Worm (Caenorhabditis elegans) whole organism, young adult: ENCODE measurements around the gene ctr-9.
"Not testable (repeated sequence)": the region's sequence is repeated elsewhere in the genome, so short reads cannot be mapped to it uniquely, and the experiment has no call there.

Experiments used
- F33H1.4 ChIP-seq: fragments of 200-800 bp; sonication (Bioruptor generic); IDR thresholded peaks from 2 replicates; pipeline ENCODE4 v1.3.6; 2022; ENCODE audit warnings: missing genetic modification reagents, missing genetic modification characterization, missing compliant biosample characterization
- F39B2.1 ChIP-seq: fragments of 200-800 bp; sonication (Bioruptor generic); IDR thresholded peaks from 2 replicates; pipeline ENCODE4 v1.3.6; 2022; ENCODE audit warnings: missing genetic modification reagents, missing genetic modification characterization, missing compliant biosample characterization
- F49E8.2 ChIP-seq: sonication (generic microtip); optimal IDR thresholded peaks from 3 replicates; lab custom pipeline; 2017; ENCODE audit warnings: missing genetic modification characterization, mild to moderate bottlenecking, missing compliant biosample characterization, antibody characterized with exemption, moderate library complexity; ENCODE audit not compliant: insufficient read depth
- F57C9.4 ChIP-seq: sonication (generic microtip); optimal IDR thresholded peaks from 2 replicates; lab custom pipeline; 2017; ENCODE audit warnings: mild to moderate bottlenecking, missing genetic modification characterization, missing compliant biosample characterization
- K11D2.4 ChIP-seq: fragments of 200-800 bp; sonication (Bioruptor generic); IDR thresholded peaks from 2 replicates; pipeline ENCODE4 v1.3.6; 2022; ENCODE audit warnings: missing genetic modification reagents, missing genetic modification characterization, missing compliant biosample characterization
- K12H6.12 ChIP-seq: fragments of 200-800 bp; sonication (Bioruptor generic); optimal IDR thresholded peaks from 2 replicates; lab custom pipeline; 2018; ENCODE audit warnings: mild to moderate bottlenecking, missing genetic modification characterization, missing compliant biosample characterization
- attf-3 ChIP-seq: fragments of 200-800 bp; sonication (Bioruptor generic); conservative IDR thresholded peaks from 2 replicates; pipeline ENCODE4 v1.3.6; 2022; ENCODE audit warnings: missing genetic modification reagents, missing genetic modification characterization, missing compliant biosample characterization
- attf-5 ChIP-seq: fragments of 200-800 bp; sonication (Bioruptor generic); optimal IDR thresholded peaks from 2 replicates; lab custom pipeline; 2018; ENCODE audit warnings: mild to moderate bottlenecking, missing genetic modification characterization, missing compliant biosample characterization
- ccch-3 ChIP-seq: fragments of 200-800 bp; sonication (Bioruptor generic); optimal IDR thresholded peaks from 2 replicates; lab custom pipeline; 2018; ENCODE audit warnings: mild to moderate bottlenecking, missing genetic modification characterization, missing compliant biosample characterization
- cebp-1 ChIP-seq, 2 experiments: fragments of 200-800 bp in 1 of 2; sonication (Bioruptor generic) in 1 of 2; sonication (generic microtip) in 1 of 2; IDR thresholded peaks in 1 of 2; optimal IDR thresholded peaks in 1 of 2; 2 replicates each; pipeline versions ENCODE4 v1.3.6 to Lab custom; 2017 to 2022; ENCODE audit warnings: missing compliant biosample characterization in 2 of 2, missing genetic modification characterization in 2 of 2, mild to moderate bottlenecking in 1 of 2, missing genetic modification reagents in 1 of 2, moderate library complexity in 1 of 2
- cebp-2 ChIP-seq: fragments of 200-800 bp; sonication (Bioruptor generic); IDR thresholded peaks from 2 replicates; pipeline ENCODE4 v1.3.6; 2022; ENCODE audit warnings: missing genetic modification characterization, missing compliant biosample characterization
- dpl-1 ChIP-seq: fragments of 150-350 bp; optimal IDR thresholded peaks from 2 replicates; lab custom pipeline; 2014; ENCODE audit warnings: missing biosample characterization, missing genetic modification reagents, missing genetic modification characterization
- egl-18 ChIP-seq: fragments of 200-800 bp; sonication (Bioruptor generic); IDR thresholded peaks from 2 replicates; pipeline ENCODE4 v1.3.6; 2022; ENCODE audit warnings: missing genetic modification reagents, missing genetic modification characterization, missing compliant biosample characterization
- ets-4 ChIP-seq: fragments of 200-800 bp; sonication (Bioruptor generic); optimal IDR thresholded peaks from 2 replicates; lab custom pipeline; 2018; ENCODE audit warnings: mild to moderate bottlenecking, missing genetic modification characterization, missing compliant biosample characterization
- hmg-1.2 ChIP-seq: fragments of 200-800 bp; sonication (Bioruptor generic); IDR thresholded peaks from 2 replicates; pipeline ENCODE4 v1.3.6; 2022; ENCODE audit warnings: missing genetic modification reagents, missing genetic modification characterization, missing compliant biosample characterization
- hrde-1 ChIP-seq: sonication (generic microtip); optimal IDR thresholded peaks from 2 replicates; lab custom pipeline; 2016; ENCODE audit warnings: missing genetic modification characterization, mild to moderate bottlenecking, missing compliant biosample characterization, moderate library complexity, missing genotype, missing genetic modification reagents, borderline replicate concordance
- lin-54 ChIP-seq: fragments of 200-800 bp; sonication (Bioruptor generic); optimal IDR thresholded peaks from 2 replicates; lab custom pipeline; 2018; ENCODE audit warnings: mild to moderate bottlenecking, missing genetic modification characterization, missing compliant biosample characterization
- madf-8 ChIP-seq: fragments of 200-800 bp; sonication (Bioruptor generic); conservative IDR thresholded peaks from 2 replicates; pipeline ENCODE4 v1.3.6; 2022; ENCODE audit warnings: missing genetic modification reagents, missing genetic modification characterization, missing compliant biosample characterization
- mcd-1 ChIP-seq: fragments of 200-800 bp; sonication (Bioruptor generic); IDR thresholded peaks from 2 replicates; pipeline ENCODE4 v1.3.6; 2022; ENCODE audit warnings: missing genetic modification reagents, missing genetic modification characterization, missing compliant biosample characterization
- nhr-179 ChIP-seq: sonication (generic microtip); optimal IDR thresholded peaks from 2 replicates; lab custom pipeline; 2016; ENCODE audit warnings: mild to moderate bottlenecking, missing genetic modification characterization, missing compliant biosample characterization
- nhr-90 ChIP-seq: sonication (generic microtip); optimal IDR thresholded peaks from 2 replicates; lab custom pipeline; 2016; ENCODE audit warnings: missing genotype, mild to moderate bottlenecking, missing genetic modification characterization, missing compliant biosample characterization
- rcor-1 ChIP-seq: fragments of 200-800 bp; sonication (Bioruptor generic); IDR thresholded peaks from 2 replicates; pipeline ENCODE4 v1.3.6; 2022; ENCODE audit warnings: missing genetic modification reagents, missing genetic modification characterization, missing compliant biosample characterization
- rpc-1 ChIP-seq, 2 experiments: fragments of 150-350 bp in 1 of 2; sonication (generic microtip) in 1 of 2; optimal IDR thresholded peaks; 2 replicates each; lab custom pipeline; 2014 to 2018; ENCODE audit warnings: missing biosample characterization in 1 of 2, missing genetic modification characterization in 1 of 2, missing genetic modification reagents in 1 of 2, missing genotype in 1 of 2
- snpc-1.1 ChIP-seq: sonication (generic microtip); optimal IDR thresholded peaks from 2 replicates; lab custom pipeline; 2017; ENCODE audit warnings: missing genetic modification characterization, mild to moderate bottlenecking, missing compliant biosample characterization, antibody characterized with exemption, moderate library complexity, missing genotype, missing genetic modification reagents; ENCODE audit not compliant: insufficient read depth
- snpc-4 ChIP-seq, 5 experiments: fragments of 150-350 bp in 1 of 5; sonication (generic microtip) in 4 of 5; optimal IDR thresholded peaks; 2 replicates each; lab custom pipeline; 2014 to 2018; ENCODE audit warnings: missing genetic modification characterization in 5 of 5, missing biosample characterization in 3 of 5, antibody characterized with exemption in 2 of 5, mild to moderate bottlenecking in 2 of 5, missing compliant biosample characterization in 2 of 5, missing genotype in 2 of 5, moderate library complexity in 2 of 5, missing genetic modification reagents in 1 of 5
- tbp1 ChIP-seq: fragments of 200-800 bp; sonication (Bioruptor generic); optimal IDR thresholded peaks from 2 replicates; lab custom pipeline; 2018; ENCODE audit warnings: mild to moderate bottlenecking, missing genetic modification characterization, missing compliant biosample characterization
- tlf-1 ChIP-seq: fragments of 200-800 bp; sonication (Bioruptor generic); optimal IDR thresholded peaks from 2 replicates; lab custom pipeline; 2018; ENCODE audit warnings: mild to moderate bottlenecking, missing genetic modification characterization, missing compliant biosample characterization
- unc-130 ChIP-seq: sonication (generic microtip); optimal IDR thresholded peaks from 2 replicates; lab custom pipeline; 2016; ENCODE audit warnings: missing genetic modification reagents, missing genetic modification characterization, missing compliant biosample characterization
- xnd-1 ChIP-seq: sonication (generic microtip); optimal IDR thresholded peaks from 2 replicates; lab custom pipeline; 2016; ENCODE audit warnings: missing genotype, missing genetic modification reagents, missing genetic modification characterization, missing compliant biosample characterization
- zim-3 ChIP-seq: sonication (generic microtip); optimal IDR thresholded peaks from 2 replicates; lab custom pipeline; 2017; ENCODE audit warnings: mild to moderate bottlenecking, missing genetic modification characterization, moderate library complexity, missing compliant biosample characterization

ctr-9 gene

DNA sequence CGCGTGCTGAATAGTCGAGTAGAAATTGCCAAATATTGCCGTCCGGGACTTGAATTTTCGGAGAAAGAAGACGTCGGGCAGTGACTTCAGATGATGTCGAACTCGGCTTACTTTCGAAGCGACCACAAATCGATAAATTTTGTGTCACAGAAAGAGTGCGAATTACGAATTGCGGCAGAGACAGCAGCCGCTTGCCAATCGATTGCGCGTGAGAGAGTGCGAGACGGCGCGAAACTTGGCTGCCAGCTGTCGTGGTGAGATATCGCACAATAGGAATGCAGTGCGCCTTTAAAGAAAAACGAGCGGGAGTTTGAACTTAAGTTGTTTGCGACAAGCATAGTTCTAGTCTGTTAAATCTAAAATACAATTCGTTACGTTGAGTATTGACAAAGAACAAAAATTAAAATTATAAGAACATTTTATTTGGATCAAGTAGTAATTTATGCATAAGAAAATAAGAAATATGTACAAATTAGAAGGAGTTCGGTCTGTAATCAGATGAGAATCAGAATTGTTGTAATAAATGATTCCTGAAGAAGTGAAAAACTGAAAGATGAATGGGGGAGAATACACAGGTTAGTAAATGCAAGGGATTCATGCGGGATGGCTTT, 47.7 kb upstream of the ctr-9 start, which contains the start of gene pir-2 (continued):
- TF ChIP-seq K11D2.4 (GFP tag; lab: Robert Waterston, UW) (no peak; the same call in 1 of the 2 replicates), hmg-1.2 (peak; percentile 57), cebp-2 (GFP tag; lab: Robert Waterston, UW) (no peak), unc-130 (no peak), F39B2.1 (GFP tag; lab: Robert Waterston, UW) (no peak), mcd-1 (peak; percentile 80), tlf-1 (GFP tag; lab: Kevin White, UChicago) (no peak), lin-54 (GFP tag; lab: Kevin White, UChicago) (peak; percentile 90), dpl-1 (GFP tag; lab: Kevin White, UChicago) (peak; percentile 85), attf-3 (GFP tag; lab: Robert Waterston, UW) (peak; percentile 55; the same call in 1 of the 2 replicates), ets-4 (GFP tag; lab: Kevin White, UChicago) (no peak), madf-8 (GFP tag; lab: Robert Waterston, UW) (peak; percentile 52), ccch-3 (no peak), egl-18 (no peak), cebp-1 (GFP tag; IDR thresholded peaks at IDR 0.05; lab: Robert Waterston, UW) (no peak), cebp-1 (tag; optimal IDR thresholded peaks at IDR 0.05; lab: Kevin White, UChicago) (peak; percentile 72), hrde-1 (tag; lab: Kevin White, UChicago) (no peak), F57C9.4 (tag; lab: Kevin White, UChicago) (no peak), xnd-1 (tag; lab: Kevin White, UChicago) (no peak), K12H6.12 (tag; lab: Kevin White, UChicago) (peak; percentile 40), nhr-90 (tag; lab: Kevin White, UChicago) (no peak), attf-5 (GFP tag; lab: Kevin White, UChicago) (peak; percentile 84), rcor-1 (GFP tag; lab: Robert Waterston, UW) (peak; percentile 43; the same call in 1 of the 2 replicates), zim-3 (tag; lab: Kevin White, UChicago) (no peak), nhr-179 (tag; lab: Kevin White, UChicago) (no peak), F33H1.4 (peak; percentile 86), F49E8.2 (tag; lab: Kevin White, UChicago) (peak; percentile 29)

DNA sequence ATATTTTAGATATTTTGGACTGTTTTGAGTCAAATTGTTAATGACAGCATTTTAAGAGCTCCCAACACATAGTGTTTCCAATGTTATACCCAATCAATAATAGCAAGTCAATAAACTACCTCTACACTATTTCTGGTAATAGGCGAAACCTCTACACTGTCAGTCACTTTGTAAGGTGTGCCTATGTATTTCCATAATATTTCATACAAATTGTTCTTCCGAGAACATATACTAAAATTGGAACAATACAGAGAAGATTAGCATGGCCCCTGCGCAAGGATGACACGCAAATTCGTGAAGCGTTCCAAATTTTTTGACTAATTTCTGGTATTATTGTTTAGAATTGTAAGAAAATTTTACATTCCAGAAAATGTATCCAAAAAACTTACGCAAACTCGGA, 45.5 kb upstream of the ctr-9 start:
- TF ChIP-seq snpc-4 (GFP tag; optimal IDR thresholded peaks at IDR 0.05; lab: Kevin White, UChicago); rpc-1 (optimal IDR thresholded peaks at IDR 0.05; lab: Kevin White, UChicago): not testable (repeated sequence)
- TF ChIP-seq snpc-4 (tag; optimal IDR thresholded peaks at IDR 0.05; lab: Kevin White, UChicago), result peak in 2 of 4 experiments; percentile 32 to 70
- peak; percentile 50 for TF ChIP-seq rpc-1 (tag; optimal IDR thresholded peaks at IDR 0.05; lab: Kevin White, UChicago)
- TF ChIP-seq tbp1 (GFP tag; lab: Kevin White, UChicago), result peak; percentile 26

DNA sequence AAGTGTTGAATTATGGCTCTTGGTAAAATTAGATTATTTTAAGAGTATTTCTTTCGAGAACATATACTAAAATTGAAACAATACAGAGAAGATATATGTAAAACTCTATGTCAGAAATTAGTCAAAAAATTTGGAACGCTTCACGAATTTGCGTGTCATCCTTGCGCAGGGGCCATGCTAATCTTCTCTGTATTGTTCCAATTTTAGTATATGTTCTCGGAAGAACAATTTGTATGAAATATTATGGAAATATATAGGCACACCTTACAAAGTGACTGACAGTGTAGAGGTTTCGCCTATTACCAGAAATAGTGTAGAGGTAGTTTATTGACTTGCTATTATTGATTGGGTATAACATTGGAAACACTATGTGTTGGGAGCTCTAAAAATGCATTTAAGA, 43.6 kb upstream of the ctr-9 start:
- TF ChIP-seq snpc-4 (GFP tag; optimal IDR thresholded peaks at IDR 0.05; lab: Kevin White, UChicago), result not testable (repeated sequence)
- TF ChIP-seq snpc-4 (tag; optimal IDR thresholded peaks at IDR 0.05; lab: Kevin White, UChicago) (peak in 2 of 4 experiments; percentile 82 to 88), rpc-1 (optimal IDR thresholded peaks at IDR 0.05; lab: Kevin White, UChicago) (peak; percentile 23), rpc-1 (tag; optimal IDR thresholded peaks at IDR 0.05; lab: Kevin White, UChicago) (peak; percentile 61), tbp1 (GFP tag; lab: Kevin White, UChicago) (peak; percentile 33)

DNA sequence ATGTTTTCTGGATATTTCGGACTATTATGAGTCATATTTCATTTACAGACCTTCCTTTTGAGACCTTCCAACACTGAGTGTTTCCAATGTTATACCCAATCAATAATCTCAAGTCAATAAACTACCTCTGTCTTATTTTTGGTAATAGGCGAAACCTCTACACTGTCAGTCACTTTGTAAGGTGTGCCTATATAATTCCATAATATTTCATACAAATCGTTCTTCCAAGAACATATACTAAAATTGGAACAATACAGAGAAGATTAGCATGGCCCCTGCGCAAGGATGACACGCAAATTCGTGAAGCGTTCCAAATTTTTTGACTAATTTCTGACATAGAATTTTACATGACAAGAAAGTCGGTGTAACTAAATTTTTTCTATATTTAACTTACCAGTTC, 41.8 kb upstream of the ctr-9 start:
- TF ChIP-seq snpc-1.1, result peak; percentile 76
- TF ChIP-seq tbp1 (GFP tag; lab: Kevin White, UChicago), result peak; percentile 53
- peak; percentile 32 for TF ChIP-seq rpc-1 (optimal IDR thresholded peaks at IDR 0.05; lab: Kevin White, UChicago)
- peak; percentile 64 for TF ChIP-seq rpc-1 (tag; optimal IDR thresholded peaks at IDR 0.05; lab: Kevin White, UChicago)
- not testable (repeated sequence) for TF ChIP-seq snpc-4 (GFP tag; optimal IDR thresholded peaks at IDR 0.05; lab: Kevin White, UChicago)
- peak in 2 of 4 experiments; percentile 81 to 86 for TF ChIP-seq snpc-4 (tag; optimal IDR thresholded peaks at IDR 0.05; lab: Kevin White, UChicago)
